Fruit fly (Drosophila melanogaster) S2 (cell line): ENCODE data around the gene CG18549.

ENCODE experiments used
- CG8478 ChIP-seq: fragments of >200 bp; optimal IDR thresholded peaks from 2 replicates; lab custom pipeline; 2018
- CTCF ChIP-seq, 2 experiments: fragments of >200 bp; optimal IDR thresholded peaks; 2 replicates each; lab custom pipeline; 2018

- no peak for TF ChIP-seq CG8478
- no peak for TF ChIP-seq CTCF (optimal IDR thresholded peaks at IDR 0.05; lab: Kevin White, UChicago)
Observed at dm6 chr3R:12405928-12406234, 43.2 kb upstream of the CG18549 start, which contains the start of gene Cyp9f2.
